Worm (Caenorhabditis elegans) whole organism, L2 larva: Measurements from ENCODE around the gene spp-28.

Experiments used
- C34F6.9 ChIP-seq: fragments of 150-350 bp; optimal IDR thresholded peaks from 2 replicates; lab custom pipeline; 2014; ENCODE audit warnings: missing biosample characterization, missing genetic modification characterization
- F13H6.1 ChIP-seq: sonication (generic microtip); optimal IDR thresholded peaks from 2 replicates; lab custom pipeline; 2016; ENCODE audit warnings: missing genetic modification characterization, missing compliant biosample characterization
- R02D3.7 ChIP-seq: fragments of 150-350 bp; optimal IDR thresholded peaks from 2 replicates; lab custom pipeline; 2014; ENCODE audit warnings: missing biosample characterization, missing genetic modification characterization
- Y55F3AM.14 ChIP-seq: fragments of 200-800 bp; sonication (Bioruptor generic); optimal IDR thresholded peaks from 2 replicates; lab custom pipeline; 2018; ENCODE audit warnings: mild to moderate bottlenecking, missing genetic modification characterization, missing compliant biosample characterization
- ZK546.5 ChIP-seq: sonication (generic microtip); optimal IDR thresholded peaks from 2 replicates; lab custom pipeline; 2017; ENCODE audit warnings: missing biosample characterization, missing genetic modification characterization
- alr-1 ChIP-seq: fragments of 150-350 bp; optimal IDR thresholded peaks from 2 replicates; lab custom pipeline; 2014; ENCODE audit warnings: missing biosample characterization, missing genetic modification characterization
- aly-2 ChIP-seq: fragments of 150-350 bp; optimal IDR thresholded peaks from 2 replicates; lab custom pipeline; 2014; ENCODE audit warnings: missing biosample characterization, missing genetic modification characterization
- ama-1 ChIP-seq: fragments of 150-350 bp; optimal IDR thresholded peaks from 2 replicates; lab custom pipeline; 2018; ENCODE audit warnings: inconsistent platforms
- blmp-1 ChIP-seq: sonication (generic microtip); optimal IDR thresholded peaks from 2 replicates; lab custom pipeline; 2017; ENCODE audit warnings: missing genetic modification characterization, mild to moderate bottlenecking, missing compliant biosample characterization, antibody characterized with exemption, moderate library complexity; ENCODE audit not compliant: insufficient read depth
- ceh-16 ChIP-seq: fragments of 150-350 bp; optimal IDR thresholded peaks from 2 replicates; lab custom pipeline; 2014; ENCODE audit warnings: missing biosample characterization, missing genetic modification characterization
- ceh-82 ChIP-seq: fragments of 150-350 bp; optimal IDR thresholded peaks from 2 replicates; lab custom pipeline; 2014; ENCODE audit warnings: missing biosample characterization, missing genetic modification characterization
- crh-2 ChIP-seq: sonication (generic microtip); optimal IDR thresholded peaks from 2 replicates; lab custom pipeline; 2017; ENCODE audit warnings: missing biosample characterization, missing genetic modification characterization
- dmd-4 ChIP-seq: sonication (generic microtip); optimal IDR thresholded peaks from 2 replicates; lab custom pipeline; 2017; ENCODE audit warnings: missing biosample characterization, missing genetic modification characterization
- egl-27 ChIP-seq: sonication (generic microtip); optimal IDR thresholded peaks from 3 replicates; lab custom pipeline; 2017; ENCODE audit warnings: missing biosample characterization, missing genetic modification reagents, missing genetic modification characterization
- elt-1 ChIP-seq: fragments of 150-350 bp; optimal IDR thresholded peaks from 2 replicates; lab custom pipeline; 2014; ENCODE audit warnings: missing biosample characterization, missing genetic modification characterization
- elt-3 ChIP-seq: sonication (generic microtip); optimal IDR thresholded peaks from 2 replicates; lab custom pipeline; 2017; ENCODE audit warnings: missing biosample characterization, missing genetic modification characterization
- fos-1 ChIP-seq: fragments of 150-350 bp; optimal IDR thresholded peaks from 2 replicates; lab custom pipeline; 2014; ENCODE audit warnings: missing biosample characterization, missing genetic modification characterization
- gmeb-1 ChIP-seq: fragments of 150-350 bp; optimal IDR thresholded peaks from 2 replicates; lab custom pipeline; 2014; ENCODE audit warnings: missing biosample characterization, missing genetic modification characterization
- lin-11 ChIP-seq: fragments of 150-350 bp; sonication (generic microtip); optimal IDR thresholded peaks from 2 replicates; lab custom pipeline; 2014; ENCODE audit warnings: missing biosample characterization, missing genetic modification characterization, inconsistent platforms, mixed read lengths
- lin-13 ChIP-seq: fragments of 150-350 bp; optimal IDR thresholded peaks from 2 replicates; lab custom pipeline; 2014; ENCODE audit warnings: missing biosample characterization, missing genetic modification reagents, missing genetic modification characterization
- lin-39 ChIP-seq: fragments of 150-350 bp; optimal IDR thresholded peaks from 2 replicates; lab custom pipeline; 2014; ENCODE audit warnings: missing biosample characterization, missing genetic modification reagents, missing genetic modification characterization
- lsy-2 ChIP-seq, 2 experiments: fragments of 150-350 bp in 1 of 2; sonication (generic microtip) in 1 of 2; optimal IDR thresholded peaks; 2 replicates each; lab custom pipeline; 2014 to 2017; ENCODE audit warnings: missing biosample characterization in 2 of 2, missing genetic modification characterization in 2 of 2
- mab-5 ChIP-seq: fragments of 150-350 bp; optimal IDR thresholded peaks from 2 replicates; lab custom pipeline; 2014; ENCODE audit warnings: missing biosample characterization, missing genetic modification characterization
- mbf-1 ChIP-seq: sonication (generic microtip); optimal IDR thresholded peaks from 2 replicates; lab custom pipeline; 2017; ENCODE audit warnings: missing biosample characterization, missing genetic modification characterization
- mdl-1 ChIP-seq, 2 experiments: fragments of 150-350 bp in 1 of 2; sonication (generic microtip) in 1 of 2; optimal IDR thresholded peaks; 2 replicates each; lab custom pipeline; 2017; ENCODE audit warnings: missing biosample characterization in 2 of 2, missing genetic modification characterization in 2 of 2
- nhr-10 ChIP-seq: sonication (generic microtip); optimal IDR thresholded peaks from 2 replicates; lab custom pipeline; 2017; ENCODE audit warnings: missing biosample characterization, missing genetic modification characterization
- nhr-11 ChIP-seq: fragments of 150-350 bp; optimal IDR thresholded peaks from 2 replicates; lab custom pipeline; 2014; ENCODE audit warnings: missing biosample characterization, missing genetic modification characterization
- nhr-12 ChIP-seq: fragments of 150-350 bp; optimal IDR thresholded peaks from 2 replicates; lab custom pipeline; 2014; ENCODE audit warnings: missing biosample characterization, missing genetic modification characterization
- nhr-129 ChIP-seq: fragments of 150-350 bp; optimal IDR thresholded peaks from 2 replicates; lab custom pipeline; 2014; ENCODE audit warnings: missing biosample characterization, missing genetic modification characterization
- nhr-21 ChIP-seq: fragments of 150-350 bp; optimal IDR thresholded peaks from 2 replicates; lab custom pipeline; 2014; ENCODE audit warnings: missing biosample characterization, missing genetic modification characterization
- nhr-23 ChIP-seq: fragments of 150-350 bp; optimal IDR thresholded peaks from 2 replicates; lab custom pipeline; 2014; ENCODE audit warnings: missing biosample characterization, missing genetic modification reagents, missing genetic modification characterization
- nhr-237 ChIP-seq: fragments of 150-350 bp; optimal IDR thresholded peaks from 2 replicates; lab custom pipeline; 2014; ENCODE audit warnings: missing biosample characterization, missing genetic modification characterization
- nhr-25 ChIP-seq: fragments of 150-350 bp; sonication (generic microtip); optimal IDR thresholded peaks from 3 replicates; lab custom pipeline; 2014; ENCODE audit warnings: missing biosample characterization, missing genetic modification characterization
- nhr-6 ChIP-seq: fragments of 150-350 bp; optimal IDR thresholded peaks from 2 replicates; lab custom pipeline; 2014; ENCODE audit warnings: missing biosample characterization, missing genetic modification characterization
- nhr-77 ChIP-seq: fragments of 150-350 bp; optimal IDR thresholded peaks from 2 replicates; lab custom pipeline; 2014; ENCODE audit warnings: missing biosample characterization, missing genetic modification characterization
- peb-1 ChIP-seq: fragments of 150-350 bp; optimal IDR thresholded peaks from 2 replicates; lab custom pipeline; 2014; ENCODE audit warnings: missing biosample characterization, missing genetic modification characterization
- sem-4 ChIP-seq: fragments of 150-350 bp; optimal IDR thresholded peaks from 2 replicates; lab custom pipeline; 2014; ENCODE audit warnings: missing biosample characterization, missing genetic modification reagents, missing genetic modification characterization
- skn-1 ChIP-seq: sonication (generic microtip); optimal IDR thresholded peaks from 2 replicates; lab custom pipeline; 2017; ENCODE audit warnings: missing biosample characterization, missing genetic modification characterization
- sma-3 ChIP-seq: sonication (generic microtip); optimal IDR thresholded peaks from 2 replicates; lab custom pipeline; 2016; ENCODE audit warnings: missing genetic modification reagents, missing genetic modification characterization, missing compliant biosample characterization
- sma-9 ChIP-seq, 2 experiments: fragments of 150-350 bp in 1 of 2; sonication (generic microtip) in 1 of 2; optimal IDR thresholded peaks; 2 replicates each; lab custom pipeline; 2014 to 2016; ENCODE audit warnings: missing genetic modification characterization in 2 of 2, mild to moderate bottlenecking in 1 of 2, missing biosample characterization in 1 of 2, missing compliant biosample characterization in 1 of 2, missing genetic modification reagents in 1 of 2, moderate library complexity in 1 of 2
- snpc-4 ChIP-seq: fragments of 150-350 bp; optimal IDR thresholded peaks from 2 replicates; lab custom pipeline; 2014; ENCODE audit warnings: missing biosample characterization, missing genetic modification characterization
- unc-39 ChIP-seq: fragments of 150-350 bp; optimal IDR thresholded peaks from 2 replicates; lab custom pipeline; 2014; ENCODE audit warnings: missing biosample characterization, missing genetic modification characterization
- unc-55 ChIP-seq: fragments of 150-350 bp; sonication (generic microtip); optimal IDR thresholded peaks from 3 replicates; lab custom pipeline; 2014; ENCODE audit warnings: missing biosample characterization, missing genetic modification reagents, missing genetic modification characterization
- unc-62 ChIP-seq: fragments of 150-350 bp; optimal IDR thresholded peaks from 2 replicates; lab custom pipeline; 2014; ENCODE audit warnings: missing biosample characterization, missing genetic modification reagents, missing genetic modification characterization
- zag-1 ChIP-seq: fragments of 150-350 bp; optimal IDR thresholded peaks from 2 replicates; lab custom pipeline; 2014; ENCODE audit warnings: missing biosample characterization, missing genetic modification characterization
- ztf-1 ChIP-seq: fragments of 200-800 bp; sonication (Bioruptor generic); conservative IDR thresholded peaks from 2 replicates; pipeline ENCODE4 v1.3.6; 2022; ENCODE audit warnings: missing genetic modification characterization, missing compliant biosample characterization
- ztf-11 ChIP-seq: sonication (generic microtip); optimal IDR thresholded peaks from 2 replicates; lab custom pipeline; 2017; ENCODE audit warnings: missing biosample characterization, missing genetic modification characterization
- ztf-4 ChIP-seq: fragments of 150-350 bp; optimal IDR thresholded peaks from 2 replicates; lab custom pipeline; 2014; ENCODE audit warnings: missing biosample characterization, missing genetic modification characterization

The spp-28 gene

ce11 chrIII:4191091-4191638 lies 1.0 kb upstream of the spp-28 start, which contains the start of gene dnj-16:
Gene dnj-16 (plus strand): TSS chrIII:4191141.
- no peak for TF ChIP-seq nhr-21 (tag; lab: Kevin White, UChicago)
- TF ChIP-seq aly-2 (tag; lab: Kevin White, UChicago), result no peak
- peak; percentile 87 for TF ChIP-seq C34F6.9 (tag; lab: Kevin White, UChicago)
- no peak for TF ChIP-seq gmeb-1
- TF ChIP-seq lsy-2 (tag; optimal IDR thresholded peaks at IDR 0.05; lab: Kevin White, UChicago), result peak; percentile 8 to 55
- TF ChIP-seq ceh-82 (tag; lab: Kevin White, UChicago), result no peak
- TF ChIP-seq nhr-129, result peak; percentile 66
- no peak for TF ChIP-seq lin-11
- TF ChIP-seq sma-3 (GFP tag; lab: Kevin White, UChicago), result no peak
- TF ChIP-seq peb-1 (tag; lab: Kevin White, UChicago), result no peak
- no peak for TF ChIP-seq R02D3.7 (tag; lab: Kevin White, UChicago)
- TF ChIP-seq snpc-4, result no peak
- no peak for TF ChIP-seq zag-1 (tag; lab: Kevin White, UChicago)
- TF ChIP-seq dmd-4 (tag; lab: Kevin White, UChicago), result no peak
- no peak for TF ChIP-seq unc-62
- peak; percentile 74 for TF ChIP-seq crh-2 (tag; lab: Kevin White, UChicago)
- TF ChIP-seq Y55F3AM.14 (GFP tag; lab: Kevin White, UChicago), result no peak
- no peak for TF ChIP-seq ZK546.5 (tag; lab: Kevin White, UChicago)
- TF ChIP-seq fos-1, result peak; percentile 97
- no peak for TF ChIP-seq nhr-6
- no peak for TF ChIP-seq ztf-1
- TF ChIP-seq elt-1 (tag; lab: Kevin White, UChicago), result no peak
- no peak for TF ChIP-seq nhr-23 (tag; lab: Kevin White, UChicago)
- TF ChIP-seq mdl-1 (tag; optimal IDR thresholded peaks at IDR 0.05; lab: Kevin White, UChicago), result peak in 1 of 2 experiments; percentile 2
- TF ChIP-seq elt-3 (tag; lab: Kevin White, UChicago), result no peak
- TF ChIP-seq nhr-77 (tag; lab: Kevin White, UChicago), result no peak
- TF ChIP-seq mbf-1, result no peak
- no peak for TF ChIP-seq nhr-237
- TF ChIP-seq F13H6.1 (tag; lab: Kevin White, UChicago), result no peak
- TF ChIP-seq unc-55 (GFP tag; lab: Kevin White, UChicago), result peak; percentile 94
- peak; percentile 23 for TF ChIP-seq ztf-4
- TF ChIP-seq ztf-11 (tag; lab: Kevin White, UChicago), result no peak
- TF ChIP-seq egl-27 (tag; lab: Kevin White, UChicago), result no peak
- no peak for TF ChIP-seq nhr-11 (tag; lab: Kevin White, UChicago)
- peak; percentile 29 for TF ChIP-seq lin-13 (GFP tag; lab: Kevin White, UChicago)
- TF ChIP-seq nhr-25 (tag; lab: Kevin White, UChicago), result no peak
- TF ChIP-seq skn-1 (tag; lab: Kevin White, UChicago), result no peak
- no peak for TF ChIP-seq blmp-1
- no peak for TF ChIP-seq lin-39 (tag; lab: Kevin White, UChicago)
- TF ChIP-seq nhr-10 (tag; lab: Kevin White, UChicago), result no peak
- TF ChIP-seq nhr-12, result no peak
- no peak for TF ChIP-seq ama-1
- TF ChIP-seq alr-1 (tag; lab: Kevin White, UChicago), result no peak
- TF ChIP-seq mab-5 (tag; lab: Kevin White, UChicago), result peak; percentile 16
- no peak for TF ChIP-seq ceh-16 (tag; lab: Kevin White, UChicago)
- no peak for TF ChIP-seq unc-39 (tag; lab: Kevin White, UChicago)
- no peak for TF ChIP-seq sem-4
- TF ChIP-seq sma-9 (GFP tag; optimal IDR thresholded peaks at IDR 0.05; lab: Kevin White, UChicago), result peak; percentile 12
- TF ChIP-seq sma-9 (tag; optimal IDR thresholded peaks at IDR 0.05; lab: Kevin White, UChicago), result no peak
